Worm (Caenorhabditis elegans) whole organism, L2 larva: ENCODE results near the gene nhr-199.

Experiments used
- aly-2 ChIP-seq: fragments of 150-350 bp; optimal IDR thresholded peaks from 2 replicates; lab custom pipeline; 2014; ENCODE audit warnings: missing biosample characterization, missing genetic modification characterization
- lin-39 ChIP-seq: fragments of 150-350 bp; optimal IDR thresholded peaks from 2 replicates; lab custom pipeline; 2014; ENCODE audit warnings: missing biosample characterization, missing genetic modification reagents, missing genetic modification characterization
- snpc-4 ChIP-seq: fragments of 150-350 bp; optimal IDR thresholded peaks from 2 replicates; lab custom pipeline; 2014; ENCODE audit warnings: missing biosample characterization, missing genetic modification characterization
- unc-62 ChIP-seq: fragments of 150-350 bp; optimal IDR thresholded peaks from 2 replicates; lab custom pipeline; 2014; ENCODE audit warnings: missing biosample characterization, missing genetic modification reagents, missing genetic modification characterization

DNA sequence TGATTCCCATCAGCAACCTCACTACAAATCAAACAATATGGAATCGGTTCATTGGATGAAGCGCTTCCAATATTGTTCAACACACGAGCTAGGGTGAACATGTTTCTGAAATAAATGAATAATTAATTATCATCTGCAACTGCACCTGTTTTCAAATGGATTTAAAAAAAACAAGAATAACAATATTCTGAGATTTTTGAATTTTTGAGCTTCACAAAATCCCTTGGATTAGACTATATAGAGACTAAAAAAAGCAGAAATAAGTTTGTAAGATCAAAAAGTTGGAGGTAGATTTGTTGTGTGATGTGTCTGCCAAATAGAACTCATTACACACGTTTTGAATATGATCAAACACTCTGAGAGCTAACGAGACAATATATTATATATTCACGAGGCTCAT is at the start of gene nhr-199:
- no peak for TF ChIP-seq snpc-4 (tag; lab: Kevin White, UChicago)
- no peak for TF ChIP-seq aly-2 (tag; lab: Kevin White, UChicago)
- TF ChIP-seq unc-62 (GFP tag; lab: Kevin White, UChicago): no peak
- no peak for TF ChIP-seq lin-39
